Fruit fly (Drosophila melanogaster) whole organism, embryonic: Measurements from ENCODE around the gene InR.

ENCODE experiments used
- Asciz ChIP-seq: fragments of 200-800 bp; sonication (Bioruptor generic); optimal IDR thresholded peaks from 2 replicates; lab custom pipeline; 2017; ENCODE audit warnings: missing biosample characterization, mild to moderate bottlenecking, missing genetic modification characterization, missing genetic modification reagents
- CG11456 ChIP-seq: fragments of 200-800 bp; sonication (Bioruptor generic); IDR thresholded peaks from 3 replicates; pipeline ENCODE4 v1.3.6; 2022; ENCODE audit warnings: missing biosample characterization, missing genetic modification characterization
- CG12155 ChIP-seq: fragments of 200-800 bp; sonication (Bioruptor generic); optimal IDR thresholded peaks from 3 replicates; lab custom pipeline; 2016; ENCODE audit warnings: missing biosample characterization, missing genetic modification characterization
- CG12219 ChIP-seq: fragments of 200-800 bp; sonication (Bioruptor generic); optimal IDR thresholded peaks from 3 replicates; lab custom pipeline; 2018; ENCODE audit warnings: missing biosample characterization, mild to moderate bottlenecking, missing genetic modification characterization
- CG12391 ChIP-seq: fragments of 200-800 bp; sonication (Bioruptor generic); optimal IDR thresholded peaks from 3 replicates; lab custom pipeline; 2018; ENCODE audit warnings: missing biosample characterization, mild to moderate bottlenecking, missing genetic modification characterization, moderate library complexity
- CG12744 ChIP-seq: fragments of 200-800 bp; sonication (Bioruptor generic); optimal IDR thresholded peaks from 2 replicates; lab custom pipeline; 2016; ENCODE audit warnings: missing biosample characterization, missing genetic modification characterization
- CG13894 ChIP-seq: fragments of 200-800 bp; sonication (Bioruptor generic); optimal IDR thresholded peaks from 3 replicates; lab custom pipeline; 2018; ENCODE audit warnings: missing biosample characterization, mild to moderate bottlenecking, missing genetic modification characterization, moderate library complexity
- CG14050 ChIP-seq: fragments of 200-800 bp; sonication (Bioruptor generic); IDR thresholded peaks from 3 replicates; pipeline ENCODE4 v1.3.6; 2022; ENCODE audit warnings: missing biosample characterization, missing genetic modification characterization
- CG14860 ChIP-seq: fragments of 200-800 bp; sonication (Bioruptor generic); IDR thresholded peaks from 3 replicates; pipeline ENCODE4 v1.3.6; 2022; ENCODE audit warnings: missing biosample characterization, missing genetic modification characterization; ENCODE audit not compliant: partially characterized antibody
- CG1529 ChIP-seq: fragments of 200-800 bp; sonication (Bioruptor generic); optimal IDR thresholded peaks from 3 replicates; lab custom pipeline; 2018; ENCODE audit warnings: missing biosample characterization, missing genetic modification characterization
- CG15696 ChIP-seq: fragments of 200-800 bp; sonication (Bioruptor generic); optimal IDR thresholded peaks from 2 replicates; lab custom pipeline; 2019; ENCODE audit warnings: missing biosample characterization, mild to moderate bottlenecking, missing genetic modification characterization, moderate library complexity
- CG1792 ChIP-seq: fragments of 200-800 bp; sonication (Bioruptor generic); optimal IDR thresholded peaks from 2 replicates; lab custom pipeline; 2016; ENCODE audit warnings: missing biosample characterization, missing genetic modification characterization
- CG2120 ChIP-seq: fragments of 200-800 bp; sonication (Bioruptor generic); optimal IDR thresholded peaks from 3 replicates; lab custom pipeline; 2016; ENCODE audit warnings: missing biosample characterization, missing genetic modification characterization
- CG3281 ChIP-seq: fragments of 200-800 bp; sonication (Bioruptor generic); optimal IDR thresholded peaks from 3 replicates; lab custom pipeline; 2017; ENCODE audit warnings: missing biosample characterization, mild to moderate bottlenecking, missing genetic modification characterization
- CG34224 ChIP-seq: fragments of 200-800 bp; sonication (Bioruptor generic); IDR thresholded peaks from 3 replicates; pipeline ENCODE4 v1.3.6; 2022; ENCODE audit warnings: missing biosample characterization, missing genetic modification characterization; ENCODE audit not compliant: partially characterized antibody
- CG4328 ChIP-seq: fragments of 200-800 bp; sonication (Bioruptor generic); optimal IDR thresholded peaks from 3 replicates; lab custom pipeline; 2017; ENCODE audit warnings: missing biosample characterization, missing genetic modification reagents, missing genetic modification characterization
- CG4424 ChIP-seq: fragments of 200-800 bp; sonication (Bioruptor generic); optimal IDR thresholded peaks from 3 replicates; lab custom pipeline; 2016; ENCODE audit warnings: missing biosample characterization, missing genetic modification characterization
- CG6175 ChIP-seq: fragments of 200-800 bp; sonication (Bioruptor generic); IDR thresholded peaks from 3 replicates; pipeline ENCODE4 v1.3.6; 2022; ENCODE audit warnings: missing biosample characterization, missing genetic modification characterization
- CG7786 ChIP-seq: fragments of 200-800 bp; sonication (Bioruptor generic); optimal IDR thresholded peaks from 2 replicates; lab custom pipeline; 2016; ENCODE audit warnings: missing biosample characterization, missing genetic modification characterization
- CG7987 ChIP-seq: fragments of 200-800 bp; sonication (Bioruptor generic); optimal IDR thresholded peaks from 2 replicates; lab custom pipeline; 2018; ENCODE audit warnings: missing biosample characterization, mild to moderate bottlenecking, missing genetic modification characterization, moderate library complexity
- CG8089 ChIP-seq: fragments of 200-800 bp; sonication (Bioruptor generic); optimal IDR thresholded peaks from 3 replicates; lab custom pipeline; 2016; ENCODE audit warnings: missing biosample characterization, missing genetic modification characterization
- CG9932 ChIP-seq: fragments of 200-800 bp; sonication (Bioruptor generic); IDR thresholded peaks from 2 replicates; pipeline ENCODE4 v1.3.6; 2022; ENCODE audit warnings: missing biosample characterization, missing genetic modification characterization
- Deaf1 ChIP-seq: fragments of 200-800 bp; optimal IDR thresholded peaks from 3 replicates; lab custom pipeline; 2019; ENCODE audit warnings: missing biosample characterization, mild to moderate bottlenecking, missing genetic modification characterization, moderate library complexity
- Dfd ChIP-seq, 2 experiments: fragments of >200 bp; optimal IDR thresholded peaks; 2 replicates each; lab custom pipeline; 2017; ENCODE audit warnings: missing biosample characterization in 2 of 2, missing genetic modification characterization in 2 of 2
- E2f2 ChIP-seq: fragments of 200-800 bp; sonication (Bioruptor generic); IDR thresholded peaks from 2 replicates; pipeline ENCODE4 v1.3.6; 2022; ENCODE audit warnings: missing biosample characterization, missing genetic modification characterization
- ERR ChIP-seq: fragments of 200-800 bp; sonication (Bioruptor generic); optimal IDR thresholded peaks from 2 replicates; lab custom pipeline; 2016; ENCODE audit warnings: missing biosample characterization, missing genetic modification characterization
- Fer2 ChIP-seq: fragments of 200-800 bp; sonication (Bioruptor generic); optimal IDR thresholded peaks from 2 replicates; lab custom pipeline; 2018; ENCODE audit warnings: missing biosample characterization, mild to moderate bottlenecking, missing genetic modification characterization, moderate library complexity
- Sox100B ChIP-seq: fragments of 200-800 bp; sonication (Bioruptor generic); optimal IDR thresholded peaks from 3 replicates; lab custom pipeline; 2018; ENCODE audit warnings: missing biosample characterization, mild to moderate bottlenecking, missing genetic modification characterization
- Sox102F ChIP-seq: fragments of 200-800 bp; sonication (Bioruptor generic); optimal IDR thresholded peaks from 2 replicates; lab custom pipeline; 2018; ENCODE audit warnings: missing biosample characterization, mild to moderate bottlenecking, missing genetic modification characterization, moderate library complexity
- Stat92E ChIP-seq, 3 experiments: fragments of >200 bp in 2 of 3; fragments of 200-800 bp in 1 of 3; sonication (Bioruptor generic) in 1 of 3; optimal IDR thresholded peaks; 2 replicates each; lab custom pipeline; 2017 to 2019; ENCODE audit warnings: missing biosample characterization in 3 of 3, missing genetic modification characterization in 3 of 3, mild to moderate bottlenecking in 1 of 3, moderate library complexity in 1 of 3
- Taf1 ChIP-seq: fragments of 200-800 bp; sonication (Bioruptor generic); IDR thresholded peaks from 2 replicates; pipeline ENCODE4 v1.3.6; 2022; ENCODE audit warnings: missing biosample characterization, missing genetic modification characterization
- aop ChIP-seq: fragments of 200-800 bp; sonication (Bioruptor generic); IDR thresholded peaks from 2 replicates; pipeline ENCODE4 v1.3.6; 2022; ENCODE audit warnings: missing biosample characterization, missing genetic modification characterization
- bcd ChIP-seq: fragments of 200-800 bp; sonication (Bioruptor generic); optimal IDR thresholded peaks from 2 replicates; lab custom pipeline; 2017; ENCODE audit warnings: missing biosample characterization, mild to moderate bottlenecking, missing genetic modification characterization
- corto ChIP-seq: fragments of 200-800 bp; sonication (Bioruptor generic); optimal IDR thresholded peaks from 2 replicates; lab custom pipeline; 2016; ENCODE audit warnings: missing biosample characterization, mild to moderate bottlenecking, missing genetic modification characterization, moderate library complexity
- dmrt11E ChIP-seq: fragments of 200-800 bp; sonication (Bioruptor generic); optimal IDR thresholded peaks from 3 replicates; lab custom pipeline; 2018; ENCODE audit warnings: missing biosample characterization, mild to moderate bottlenecking, missing genetic modification characterization, moderate library complexity
- dysf ChIP-seq: fragments of 200-800 bp; sonication (Bioruptor generic); IDR thresholded peaks from 3 replicates; pipeline ENCODE4 v1.3.6; 2022; ENCODE audit warnings: missing biosample characterization, missing genetic modification characterization
- ems ChIP-seq: fragments of 200-800 bp; sonication (Bioruptor generic); optimal IDR thresholded peaks from 3 replicates; lab custom pipeline; 2016; ENCODE audit warnings: missing biosample characterization, missing genetic modification characterization
- ewg ChIP-seq: fragments of 200-800 bp; sonication (Bioruptor generic); optimal IDR thresholded peaks from 3 replicates; lab custom pipeline; 2017; ENCODE audit warnings: mild to moderate bottlenecking, missing biosample characterization, missing genetic modification reagents, missing genetic modification characterization
- fd96Cb ChIP-seq: fragments of 200-800 bp; sonication (Bioruptor generic); optimal IDR thresholded peaks from 2 replicates; lab custom pipeline; 2018; ENCODE audit warnings: missing biosample characterization, mild to moderate bottlenecking, missing genetic modification characterization, moderate library complexity
- gcm2 ChIP-seq: fragments of 200-800 bp; sonication (Bioruptor generic); optimal IDR thresholded peaks from 2 replicates; lab custom pipeline; 2016; ENCODE audit warnings: missing biosample characterization, missing genetic modification characterization
- grn ChIP-seq: fragments of 200-800 bp; sonication (Bioruptor generic); optimal IDR thresholded peaks from 3 replicates; lab custom pipeline; 2017; ENCODE audit warnings: missing biosample characterization, missing genetic modification characterization
- kay ChIP-seq: fragments of 200-800 bp; sonication (Bioruptor generic); optimal IDR thresholded peaks from 2 replicates; lab custom pipeline; 2016; ENCODE audit warnings: missing biosample characterization, missing genetic modification characterization
- nerfin-2 ChIP-seq: fragments of 200-800 bp; sonication (Bioruptor generic); IDR thresholded peaks from 2 replicates; pipeline ENCODE4 v1.3.6; 2022; ENCODE audit warnings: missing biosample characterization, missing genetic modification characterization; ENCODE audit not compliant: partially characterized antibody
- oc ChIP-seq: fragments of 200-800 bp; sonication (Bioruptor generic); optimal IDR thresholded peaks from 2 replicates; lab custom pipeline; 2018; ENCODE audit warnings: missing biosample characterization, mild to moderate bottlenecking, missing genetic modification characterization, moderate library complexity
- pb ChIP-seq: fragments of 200-800 bp; sonication (Bioruptor generic); optimal IDR thresholded peaks from 3 replicates; lab custom pipeline; 2016; ENCODE audit warnings: missing biosample characterization, missing genetic modification characterization
- shn ChIP-seq: fragments of 200-800 bp; sonication (Bioruptor generic); optimal IDR thresholded peaks from 3 replicates; lab custom pipeline; 2016; ENCODE audit warnings: missing biosample characterization, missing genetic modification characterization
- sqz ChIP-seq: fragments of 200-800 bp; sonication (Bioruptor generic); optimal IDR thresholded peaks from 3 replicates; lab custom pipeline; 2018; ENCODE audit warnings: missing biosample characterization, mild to moderate bottlenecking, missing genetic modification characterization
- tll ChIP-seq, 2 experiments: fragments of 200-800 bp in 1 of 2; fragments of >200 bp in 1 of 2; sonication (Bioruptor generic) in 1 of 2; optimal IDR thresholded peaks; 2 replicates each; lab custom pipeline; 2017 to 2019; ENCODE audit warnings: missing biosample characterization in 2 of 2, missing genetic modification characterization in 2 of 2, mild to moderate bottlenecking in 1 of 2, moderate library complexity in 1 of 2
- trem ChIP-seq: fragments of 200-800 bp; optimal IDR thresholded peaks from 3 replicates; lab custom pipeline; 2019; ENCODE audit warnings: missing biosample characterization, mild to moderate bottlenecking, missing genetic modification characterization, moderate library complexity

Gene InR

DNA sequence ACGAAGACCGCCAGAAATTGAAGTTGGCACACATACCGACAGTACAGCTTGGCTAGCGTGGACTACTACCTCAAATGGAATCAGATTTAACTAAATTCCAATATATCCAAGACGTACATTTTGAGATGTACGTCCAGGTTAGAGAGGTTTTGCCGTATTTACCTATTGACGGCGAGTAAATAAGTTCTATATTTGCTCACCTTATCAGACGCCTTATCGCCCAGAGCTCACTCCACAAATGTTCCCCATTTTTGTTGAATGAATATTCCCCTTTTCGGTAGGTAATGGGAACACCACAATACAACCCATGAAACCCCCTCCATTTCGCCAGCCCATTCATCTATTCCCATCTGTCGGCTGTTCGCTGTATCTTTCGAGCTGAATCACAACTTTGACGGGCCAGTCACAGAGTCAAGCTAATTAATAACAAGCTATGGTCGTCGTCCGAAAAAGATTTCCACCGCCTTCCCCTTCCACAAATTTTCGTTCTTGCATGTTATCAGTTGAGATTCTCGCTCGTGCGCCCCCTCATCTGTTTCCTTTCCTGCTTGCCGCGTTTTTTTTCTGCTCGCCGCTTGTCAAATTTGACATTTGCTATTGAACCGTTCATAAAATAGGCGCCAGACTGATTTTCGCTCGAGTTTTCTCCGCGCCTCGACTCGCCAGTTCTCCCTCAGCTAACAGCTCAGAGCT lies 28.3 kb downstream of the InR start (continued):
- peak; percentile 66 for TF ChIP-seq E2f2
- peak; percentile 93 for TF ChIP-seq CG3281 (GFP tag; lab: Kevin White, UChicago)
- TF ChIP-seq CG7987 (GFP tag; lab: Kevin White, UChicago) = peak; percentile 97
- TF ChIP-seq CG12155 (GFP tag; lab: Kevin White, UChicago) = peak; percentile 80
- TF ChIP-seq Fer2 (tag; lab: Kevin White, UChicago) = peak; percentile 90
- TF ChIP-seq tll (GFP tag; optimal IDR thresholded peaks at IDR 0.05; lab: Kevin White, UChicago) = no peak
- peak; percentile 91 for TF ChIP-seq fd96Cb (tag; lab: Kevin White, UChicago)
- peak; percentile 92 for TF ChIP-seq CG11456 (GFP tag; lab: Robert Waterston, UW)
- no peak for TF ChIP-seq nerfin-2 (GFP tag; lab: Robert Waterston, UW)
- TF ChIP-seq dmrt11E (tag; lab: Kevin White, UChicago) = peak; percentile 91
- peak; percentile 97 for TF ChIP-seq grn (GFP tag; lab: Kevin White, UChicago)
- peak; percentile 88 for TF ChIP-seq CG2120 (GFP tag; lab: Kevin White, UChicago)
- no peak for TF ChIP-seq CG14860 (GFP tag; lab: Robert Waterston, UW)
- peak; percentile 94 for TF ChIP-seq ems (GFP tag; lab: Kevin White, UChicago)
- peak; percentile 99 for TF ChIP-seq CG15696 (tag; lab: Kevin White, UChicago)
- TF ChIP-seq dysf (GFP tag; lab: Robert Waterston, UW) = peak; percentile 86
- no peak for TF ChIP-seq corto (GFP tag; lab: Kevin White, UChicago)
- peak; percentile 85 for TF ChIP-seq gcm2 (GFP tag; lab: Kevin White, UChicago)
- TF ChIP-seq oc (tag; lab: Kevin White, UChicago) = peak; percentile 89
- peak; percentile 95 for TF ChIP-seq Sox100B (GFP tag; lab: Kevin White, UChicago)
- TF ChIP-seq sqz (GFP tag; lab: Kevin White, UChicago) = peak; percentile 90
- peak; percentile 89 for TF ChIP-seq aop (GFP tag; lab: Robert Waterston, UW)
- peak; percentile 81 for TF ChIP-seq Taf1 (GFP tag; lab: Robert Waterston, UW)
- peak; percentile 86 for TF ChIP-seq CG13894
- no peak for TF ChIP-seq CG34224 (GFP tag; lab: Robert Waterston, UW)
- TF ChIP-seq CG9932 (GFP tag; lab: Robert Waterston, UW) = peak; percentile 80
- peak; percentile 89 for TF ChIP-seq Sox102F (GFP tag; lab: Kevin White, UChicago)
- TF ChIP-seq Dfd (GFP tag; optimal IDR thresholded peaks at IDR 0.05; lab: Kevin White, UChicago) = no peak
- TF ChIP-seq CG14050 = peak; percentile 81
- peak; percentile 80; the same call in 2 of the 3 replicates for TF ChIP-seq CG6175 (GFP tag; lab: Robert Waterston, UW)
- TF ChIP-seq CG4328 (GFP tag; lab: Kevin White, UChicago) = peak; percentile 95
- peak; percentile 94 for TF ChIP-seq kay
- TF ChIP-seq bcd (GFP tag; lab: Kevin White, UChicago) = peak; percentile 94
- peak; percentile 86 for TF ChIP-seq pb (GFP tag; lab: Kevin White, UChicago)
- TF ChIP-seq ERR (GFP tag; lab: Kevin White, UChicago) = peak; percentile 89
- peak; percentile 82 for TF ChIP-seq CG12744 (GFP tag; lab: Kevin White, UChicago)
- peak; percentile 60 for TF ChIP-seq trem (tag; lab: Kevin White, UChicago)
- peak; percentile 13 for TF ChIP-seq Deaf1
- TF ChIP-seq CG12391 (tag; lab: Kevin White, UChicago) = peak; percentile 85
- peak; percentile 95 for TF ChIP-seq shn (GFP tag; lab: Kevin White, UChicago)
- peak; percentile 90 for TF ChIP-seq CG4424 (GFP tag; lab: Kevin White, UChicago)
- peak; percentile 98 for TF ChIP-seq CG1792 (GFP tag; lab: Kevin White, UChicago)
- peak; percentile 92 for TF ChIP-seq CG7786 (GFP tag; lab: Kevin White, UChicago)
- peak; percentile 98 for TF ChIP-seq CG8089 (GFP tag; lab: Kevin White, UChicago)
- TF ChIP-seq ewg = peak; percentile 92
- peak; percentile 96 for TF ChIP-seq CG1529 (GFP tag; lab: Kevin White, UChicago)
- peak; percentile 89 for TF ChIP-seq CG12219 (GFP tag; lab: Kevin White, UChicago)
- peak; percentile 98 for TF ChIP-seq Asciz (GFP tag; lab: Kevin White, UChicago)
- TF ChIP-seq Stat92E (GFP tag; optimal IDR thresholded peaks at IDR 0.05; lab: Kevin White, UChicago) = peak in 1 of 3 experiments; percentile 44
